Fruit fly (Drosophila melanogaster) whole organism, embryonic: ENCODE results near the gene Gclc.

Experiments
- ATbp ChIP-seq: fragments of 200-800 bp; sonication (Bioruptor generic); optimal IDR thresholded peaks from 2 replicates; lab custom pipeline; 2017; ENCODE audit warnings: missing biosample characterization, mild to moderate bottlenecking, missing genetic modification characterization, missing genetic modification reagents
- Abd-B ChIP-seq: fragments of 200-800 bp; sonication (Bioruptor generic); optimal IDR thresholded peaks from 2 replicates; lab custom pipeline; 2018; ENCODE audit warnings: missing biosample characterization, mild to moderate bottlenecking, missing genetic modification characterization, moderate library complexity
- Atf-2 ChIP-seq: fragments of 200-800 bp; sonication (Bioruptor generic); optimal IDR thresholded peaks from 2 replicates; lab custom pipeline; 2016; ENCODE audit warnings: missing biosample characterization, missing genetic modification characterization
- CG10543 ChIP-seq: fragments of 200-800 bp; sonication (Bioruptor generic); optimal IDR thresholded peaks from 3 replicates; lab custom pipeline; 2017; ENCODE audit warnings: missing biosample characterization, mild to moderate bottlenecking, missing genetic modification characterization, moderate library complexity
- CG12155 ChIP-seq: fragments of 200-800 bp; sonication (Bioruptor generic); optimal IDR thresholded peaks from 3 replicates; lab custom pipeline; 2016; ENCODE audit warnings: missing biosample characterization, missing genetic modification characterization
- CG12391 ChIP-seq: fragments of 200-800 bp; sonication (Bioruptor generic); optimal IDR thresholded peaks from 3 replicates; lab custom pipeline; 2018; ENCODE audit warnings: missing biosample characterization, mild to moderate bottlenecking, missing genetic modification characterization, moderate library complexity
- CG12659 ChIP-seq: fragments of 200-800 bp; sonication (Bioruptor generic); optimal IDR thresholded peaks from 3 replicates; lab custom pipeline; 2017; ENCODE audit warnings: mild to moderate bottlenecking, missing biosample characterization, missing genetic modification reagents, missing genetic modification characterization
- CG13775 ChIP-seq: fragments of 200-800 bp; sonication (Bioruptor generic); optimal IDR thresholded peaks from 3 replicates; lab custom pipeline; 2017; ENCODE audit warnings: missing biosample characterization, mild to moderate bottlenecking, missing genetic modification characterization
- CG13894 ChIP-seq: fragments of 200-800 bp; sonication (Bioruptor generic); optimal IDR thresholded peaks from 3 replicates; lab custom pipeline; 2018; ENCODE audit warnings: missing biosample characterization, mild to moderate bottlenecking, missing genetic modification characterization, moderate library complexity
- CG14050 ChIP-seq: fragments of 200-800 bp; sonication (Bioruptor generic); IDR thresholded peaks from 3 replicates; pipeline ENCODE4 v1.3.6; 2022; ENCODE audit warnings: missing biosample characterization, missing genetic modification characterization
- CG16813 ChIP-seq: fragments of 200-800 bp; sonication (Bioruptor generic); IDR thresholded peaks from 3 replicates; pipeline ENCODE4 v1.3.6; 2022; ENCODE audit warnings: missing biosample characterization, missing genetic modification characterization; ENCODE audit not compliant: partially characterized antibody
- CG17829 ChIP-seq: fragments of 200-800 bp; optimal IDR thresholded peaks from 2 replicates; lab custom pipeline; 2019; ENCODE audit warnings: missing biosample characterization, mild to moderate bottlenecking, missing genetic modification characterization, moderate library complexity
- CG18011 ChIP-seq: fragments of 200-800 bp; sonication (Bioruptor generic); optimal IDR thresholded peaks from 2 replicates; lab custom pipeline; 2017; ENCODE audit warnings: missing biosample characterization, missing genetic modification characterization, mild to moderate bottlenecking, moderate library complexity, missing genotype
- CG2120 ChIP-seq: fragments of 200-800 bp; sonication (Bioruptor generic); optimal IDR thresholded peaks from 3 replicates; lab custom pipeline; 2016; ENCODE audit warnings: missing biosample characterization, missing genetic modification characterization
- CG3726 ChIP-seq: fragments of 200-800 bp; sonication (Bioruptor generic); IDR thresholded peaks from 3 replicates; pipeline ENCODE4, ENCODE4 v1.3.6; 2022; ENCODE audit warnings: missing biosample characterization, missing genetic modification characterization
- CG6854 ChIP-seq: fragments of 200-800 bp; sonication (Bioruptor generic); optimal IDR thresholded peaks from 3 replicates; lab custom pipeline; 2017; ENCODE audit warnings: missing biosample characterization, mild to moderate bottlenecking, missing genetic modification characterization
- CTCF ChIP-seq: fragments of 200-800 bp; sonication (Bioruptor generic); optimal IDR thresholded peaks from 2 replicates; lab custom pipeline; 2017; ENCODE audit warnings: missing biosample characterization, mild to moderate bottlenecking, missing genetic modification characterization, moderate library complexity
- E2f1 ChIP-seq: fragments of 200-800 bp; sonication (Bioruptor generic); IDR thresholded peaks from 2 replicates; pipeline ENCODE4 v1.3.6; 2022; ENCODE audit warnings: missing biosample characterization, missing genetic modification characterization
- E2f2 ChIP-seq: fragments of 200-800 bp; sonication (Bioruptor generic); IDR thresholded peaks from 2 replicates; pipeline ENCODE4 v1.3.6; 2022; ENCODE audit warnings: missing biosample characterization, missing genetic modification characterization
- Eip74EF ChIP-seq, 2 experiments: fragments of 200-800 bp in 1 of 2; fragments of >200 bp in 1 of 2; sonication (Bioruptor generic) in 1 of 2; optimal IDR thresholded peaks; 2 replicates each; lab custom pipeline; 2017 to 2019; ENCODE audit warnings: missing biosample characterization in 2 of 2, missing genetic modification characterization in 2 of 2, mild to moderate bottlenecking in 1 of 2, moderate library complexity in 1 of 2
- Fer3 ChIP-seq: fragments of 200-800 bp; sonication (Bioruptor generic); optimal IDR thresholded peaks from 2 replicates; lab custom pipeline; 2018; ENCODE audit warnings: missing biosample characterization, mild to moderate bottlenecking, missing genetic modification characterization, moderate library complexity
- Gug ChIP-seq: fragments of 200-800 bp; sonication (Bioruptor generic); IDR thresholded peaks from 4 replicates; pipeline ENCODE4 v1.3.6; 2022; ENCODE audit warnings: missing biosample characterization, missing genetic modification characterization
- H15 ChIP-seq: fragments of 200-800 bp; sonication (Bioruptor generic); IDR thresholded peaks from 3 replicates; pipeline ENCODE4 v1.3.6; 2022; ENCODE audit warnings: missing biosample characterization, missing genetic modification characterization
- HHEX ChIP-seq: fragments of 200-800 bp; sonication (Bioruptor generic); optimal IDR thresholded peaks from 3 replicates; lab custom pipeline; 2017; ENCODE audit warnings: missing biosample characterization, mild to moderate bottlenecking, missing genetic modification characterization, missing genetic modification reagents
- HLH54F ChIP-seq: fragments of 200-800 bp; sonication (Bioruptor generic); optimal IDR thresholded peaks from 3 replicates; lab custom pipeline; 2016; ENCODE audit warnings: missing biosample characterization, missing genetic modification characterization
- Hr78 ChIP-seq, 2 experiments: fragments of 200-800 bp in 1 of 2; fragments of >200 bp in 1 of 2; sonication (Bioruptor generic) in 1 of 2; optimal IDR thresholded peaks; 2 replicates each; lab custom pipeline; 2017 to 2019; ENCODE audit warnings: missing biosample characterization in 2 of 2, missing genetic modification characterization in 2 of 2, mild to moderate bottlenecking in 1 of 2, moderate library complexity in 1 of 2
- Mrtf ChIP-seq: fragments of 200-800 bp; sonication (Bioruptor generic); IDR thresholded peaks from 3 replicates; pipeline ENCODE4 v1.3.6; 2022; ENCODE audit warnings: missing biosample characterization, missing genetic modification characterization
- NK7.1 ChIP-seq: fragments of 200-800 bp; sonication (Bioruptor generic); optimal IDR thresholded peaks from 3 replicates; lab custom pipeline; 2016; ENCODE audit warnings: missing biosample characterization, missing genetic modification characterization
- NfI ChIP-seq: fragments of 200-800 bp; sonication (Bioruptor generic); optimal IDR thresholded peaks from 3 replicates; lab custom pipeline; 2018; ENCODE audit warnings: missing biosample characterization, mild to moderate bottlenecking, missing genetic modification characterization, moderate library complexity
- Scr ChIP-seq: fragments of 200-800 bp; sonication (Bioruptor generic); IDR thresholded peaks from 2 replicates; pipeline ENCODE4 v1.3.6; 2022; ENCODE audit warnings: missing biosample characterization, missing genetic modification characterization; ENCODE audit not compliant: partially characterized antibody
- Usf ChIP-seq: fragments of 200-800 bp; sonication (Bioruptor generic); optimal IDR thresholded peaks from 2 replicates; lab custom pipeline; 2017; ENCODE audit warnings: missing genotype, missing biosample characterization, missing genetic modification characterization
- Vsx1 ChIP-seq: fragments of 200-800 bp; sonication (Bioruptor generic); optimal IDR thresholded peaks from 2 replicates; lab custom pipeline; 2017; ENCODE audit warnings: missing biosample characterization, mild to moderate bottlenecking, missing genetic modification characterization, missing genetic modification reagents
- Xrp1 ChIP-seq: fragments of 200-800 bp; sonication (Bioruptor generic); IDR thresholded peaks from 2 replicates; pipeline ENCODE4 v1.3.6; 2022; ENCODE audit warnings: missing biosample characterization, missing genetic modification characterization
- ab ChIP-seq: fragments of 200-800 bp; sonication (Bioruptor generic); optimal IDR thresholded peaks from 2 replicates; lab custom pipeline; 2016; ENCODE audit warnings: missing biosample characterization, missing genetic modification characterization
- amos ChIP-seq: fragments of 200-800 bp; sonication (Bioruptor generic); IDR thresholded peaks from 2 replicates; pipeline ENCODE4 v1.3.6; 2022; ENCODE audit warnings: missing biosample characterization, missing genetic modification characterization; ENCODE audit not compliant: partially characterized antibody
- chm ChIP-seq: fragments of 200-800 bp; sonication (Bioruptor generic); IDR thresholded peaks from 2 replicates; pipeline ENCODE4 v1.3.6; 2022; ENCODE audit warnings: missing biosample characterization, missing genetic modification characterization
- crp ChIP-seq, 2 experiments: fragments of 200-800 bp; sonication (Bioruptor generic); optimal IDR thresholded peaks; 2 replicates in 1 of 2; 3 replicates in 1 of 2; lab custom pipeline; 2017; ENCODE audit warnings: missing biosample characterization in 2 of 2, missing genetic modification characterization in 2 of 2, mild to moderate bottlenecking in 1 of 2, moderate library complexity in 1 of 2
- cwo ChIP-seq: fragments of 200-800 bp; sonication (Bioruptor generic); optimal IDR thresholded peaks from 3 replicates; lab custom pipeline; 2017; ENCODE audit warnings: missing biosample characterization, missing genetic modification characterization, mild to moderate bottlenecking, moderate library complexity, missing genetic modification reagents
- dan ChIP-seq: fragments of 200-800 bp; sonication (Bioruptor generic); IDR thresholded peaks from 2 replicates; pipeline ENCODE4 v1.3.6; 2022; ENCODE audit warnings: missing biosample characterization, missing genetic modification characterization
- eyg ChIP-seq: fragments of 200-800 bp; sonication (Bioruptor generic); optimal IDR thresholded peaks from 3 replicates; lab custom pipeline; 2016; ENCODE audit warnings: missing biosample characterization, missing genetic modification characterization
- fru ChIP-seq: fragments of >200 bp; optimal IDR thresholded peaks from 2 replicates; lab custom pipeline; 2017
- fu2 ChIP-seq: fragments of 200-800 bp; sonication (Bioruptor generic); optimal IDR thresholded peaks from 2 replicates; lab custom pipeline; 2016; ENCODE audit warnings: missing biosample characterization, missing genetic modification characterization
- hth ChIP-seq: fragments of >200 bp; optimal IDR thresholded peaks from 2 replicates; lab custom pipeline; 2017; ENCODE audit warnings: inconsistent platforms
- mam ChIP-seq: fragments of 200-800 bp; sonication (Bioruptor generic); optimal IDR thresholded peaks from 3 replicates; lab custom pipeline; 2016; ENCODE audit warnings: missing biosample characterization, missing genetic modification characterization
- sob ChIP-seq: fragments of 200-800 bp; sonication (Bioruptor generic); IDR thresholded peaks from 2 replicates; pipeline ENCODE4 v1.3.6; 2022; ENCODE audit warnings: missing biosample characterization, missing genetic modification characterization
- tap ChIP-seq: fragments of 200-800 bp; optimal IDR thresholded peaks from 3 replicates; lab custom pipeline; 2019; ENCODE audit warnings: missing biosample characterization, mild to moderate bottlenecking, missing genetic modification characterization, moderate library complexity
- tgo ChIP-seq: fragments of 200-800 bp; sonication (Bioruptor generic); IDR thresholded peaks from 3 replicates; pipeline ENCODE4 v1.3.6; 2022; ENCODE audit warnings: missing biosample characterization, missing genetic modification characterization
- tio ChIP-seq: fragments of 200-800 bp; sonication (Bioruptor generic); optimal IDR thresholded peaks from 2 replicates; lab custom pipeline; 2017; ENCODE audit warnings: missing biosample characterization, missing genetic modification characterization, inconsistent platforms
- usp ChIP-seq: fragments of >200 bp; optimal IDR thresholded peaks from 2 replicates; lab custom pipeline; 2017; ENCODE audit warnings: missing biosample characterization, missing genetic modification characterization

Gclc gene

dm6 chrX:8113386-8114279 lies 2.3 kb downstream of the Gclc start:
- TF ChIP-seq dan (GFP tag; lab: Robert Waterston, UW) (no peak), Xrp1 (GFP tag; lab: Robert Waterston, UW) (peak; percentile 54; the same call in 1 of the 2 replicates), CG10543 (GFP tag; lab: Kevin White, UChicago) (no peak), CG13775 (peak; percentile 11), tio (peak; percentile 9), tap (peak; percentile 30), Mrtf (GFP tag; lab: Robert Waterston, UW) (0 out of 3 replicates have a peak, but pooled peaks have one; percentile 29), Gug (GFP tag; lab: Robert Waterston, UW) (peak; percentile 58; the same call in 2 of the 4 replicates), CG12155 (GFP tag; lab: Kevin White, UChicago) (peak; percentile 63), mam (GFP tag; lab: Kevin White, UChicago) (peak; percentile 74), CG13894 (tag; lab: Kevin White, UChicago) (peak; percentile 56), HLH54F (GFP tag; lab: Kevin White, UChicago) (peak; percentile 63), ATbp (GFP tag; lab: Kevin White, UChicago) (no peak), Vsx1 (GFP tag; lab: Kevin White, UChicago) (no peak), CTCF (no peak), CG14050 (GFP tag; lab: Robert Waterston, UW) (peak; percentile 40; the same call in 1 of the 3 replicates), CG3726 (no peak), Hr78 (GFP tag; optimal IDR thresholded peaks at IDR 0.05; lab: Kevin White, UChicago) (no peak), fru (no peak), eyg (GFP tag; lab: Kevin White, UChicago) (peak; percentile 43), Atf-2 (GFP tag; lab: Kevin White, UChicago) (no peak), E2f2 (GFP tag; lab: Robert Waterston, UW) (peak; percentile 17; the same call in 1 of the 2 replicates), ab (GFP tag; lab: Kevin White, UChicago) (no peak), CG18011 (GFP tag; lab: Kevin White, UChicago) (peak; percentile 48), chm (GFP tag; lab: Robert Waterston, UW) (no peak), HHEX (peak; percentile 66), Usf (GFP tag; lab: Kevin White, UChicago) (peak; percentile 8), NfI (GFP tag; lab: Kevin White, UChicago) (peak; percentile 77), CG12391 (tag; lab: Kevin White, UChicago) (peak; percentile 44), NK7.1 (peak; percentile 18), Eip74EF (GFP tag; optimal IDR thresholded peaks at IDR 0.05; lab: Kevin White, UChicago) (no peak), CG16813 (GFP tag; lab: Robert Waterston, UW) (no peak), hth (lab: Kevin White, UChicago) (no peak), Abd-B (GFP tag; lab: Kevin White, UChicago) (peak; percentile 23), CG2120 (GFP tag; lab: Kevin White, UChicago) (peak; percentile 91), sob (GFP tag; lab: Robert Waterston, UW) (peak; percentile 76), Fer3 (tag; lab: Kevin White, UChicago) (peak; percentile 82), H15 (0 out of 3 replicates have a peak, but pooled peaks have one; percentile 9), amos (GFP tag; lab: Robert Waterston, UW) (no peak), E2f1 (peak; percentile 43; the same call in 1 of the 2 replicates), fu2 (GFP tag; lab: Kevin White, UChicago) (peak; percentile 36), tgo (GFP tag; lab: Robert Waterston, UW) (peak; percentile 60), crp (GFP tag; optimal IDR thresholded peaks at IDR 0.05; lab: Kevin White, UChicago) (no peak), usp (GFP tag; lab: Kevin White, UChicago) (no peak), CG12659 (peak; percentile 53), Scr (no peak), cwo (peak; percentile 73), CG6854 (GFP tag; lab: Kevin White, UChicago) (peak; percentile 49), CG17829 (tag; lab: Kevin White, UChicago) (peak; percentile 29)
